Fruit fly (Drosophila melanogaster) whole organism, embryonic: Measurements from ENCODE around the gene CG14221.

ENCODE experiments used
- ATbp ChIP-seq: fragments of 200-800 bp; sonication (Bioruptor generic); optimal IDR thresholded peaks from 2 replicates; lab custom pipeline; 2017; ENCODE audit warnings: missing biosample characterization, mild to moderate bottlenecking, missing genetic modification characterization, missing genetic modification reagents
- Bteb2 ChIP-seq: fragments of 200-800 bp; sonication (Bioruptor generic); optimal IDR thresholded peaks from 2 replicates; lab custom pipeline; 2016; ENCODE audit warnings: missing biosample characterization, missing genetic modification characterization
- CG10209 ChIP-seq: fragments of 200-800 bp; sonication (Bioruptor generic); optimal IDR thresholded peaks from 3 replicates; lab custom pipeline; 2017; ENCODE audit warnings: missing biosample characterization, mild to moderate bottlenecking, missing genetic modification characterization, missing genetic modification reagents
- CG10366 ChIP-seq: fragments of 200-800 bp; sonication (Bioruptor generic); IDR thresholded peaks from 2 replicates; pipeline ENCODE4 v1.3.6; 2022; ENCODE audit warnings: missing biosample characterization, missing genetic modification characterization
- CG10431 ChIP-seq: fragments of 200-800 bp; sonication (Bioruptor generic); optimal IDR thresholded peaks from 3 replicates; lab custom pipeline; 2018; ENCODE audit warnings: missing biosample characterization, mild to moderate bottlenecking, missing genetic modification characterization
- CG12391 ChIP-seq: fragments of 200-800 bp; sonication (Bioruptor generic); optimal IDR thresholded peaks from 3 replicates; lab custom pipeline; 2018; ENCODE audit warnings: missing biosample characterization, mild to moderate bottlenecking, missing genetic modification characterization, moderate library complexity
- CG12659 ChIP-seq: fragments of 200-800 bp; sonication (Bioruptor generic); optimal IDR thresholded peaks from 3 replicates; lab custom pipeline; 2017; ENCODE audit warnings: mild to moderate bottlenecking, missing biosample characterization, missing genetic modification reagents, missing genetic modification characterization
- CG13287 ChIP-seq: fragments of 200-800 bp; sonication (Bioruptor generic); IDR thresholded peaks from 2 replicates; pipeline ENCODE4 v1.3.6; 2022; ENCODE audit warnings: missing biosample characterization, missing genetic modification characterization; ENCODE audit not compliant: partially characterized antibody
- CG14014 ChIP-seq: fragments of 200-800 bp; sonication (Bioruptor generic); IDR thresholded peaks from 2 replicates; pipeline ENCODE4 v1.3.6; 2022; ENCODE audit warnings: missing biosample characterization, missing genetic modification characterization
- CG16813 ChIP-seq: fragments of 200-800 bp; sonication (Bioruptor generic); IDR thresholded peaks from 3 replicates; pipeline ENCODE4 v1.3.6; 2022; ENCODE audit warnings: missing biosample characterization, missing genetic modification characterization; ENCODE audit not compliant: partially characterized antibody
- CG16863 ChIP-seq: fragments of 200-800 bp; sonication (Bioruptor generic); optimal IDR thresholded peaks from 3 replicates; lab custom pipeline; 2016; ENCODE audit warnings: missing biosample characterization, missing genetic modification characterization
- CG17568 ChIP-seq: fragments of 200-800 bp; sonication (Bioruptor generic); optimal IDR thresholded peaks from 2 replicates; lab custom pipeline; 2018; ENCODE audit warnings: missing biosample characterization, mild to moderate bottlenecking, missing genetic modification characterization, moderate library complexity
- CG30020 ChIP-seq: fragments of 200-800 bp; optimal IDR thresholded peaks from 2 replicates; lab custom pipeline; 2019; ENCODE audit warnings: missing biosample characterization, mild to moderate bottlenecking, missing genetic modification characterization, moderate library complexity
- CG31441 ChIP-seq: fragments of 200-800 bp; sonication (Bioruptor generic); IDR thresholded peaks from 2 replicates; pipeline ENCODE4 v1.3.6; 2022; ENCODE audit warnings: missing biosample characterization, missing genetic modification characterization
- CG3726 ChIP-seq: fragments of 200-800 bp; sonication (Bioruptor generic); IDR thresholded peaks from 3 replicates; pipeline ENCODE4, ENCODE4 v1.3.6; 2022; ENCODE audit warnings: missing biosample characterization, missing genetic modification characterization
- CG4617 ChIP-seq: fragments of 200-800 bp; sonication (Bioruptor generic); optimal IDR thresholded peaks from 3 replicates; lab custom pipeline; 2016; ENCODE audit warnings: missing biosample characterization, missing genetic modification characterization, borderline replicate concordance
- CG4730 ChIP-seq: fragments of 200-800 bp; sonication (Bioruptor generic); IDR thresholded peaks from 2 replicates; pipeline ENCODE4 v1.3.6; 2022; ENCODE audit warnings: missing biosample characterization, missing genetic modification characterization
- CG6813 ChIP-seq: fragments of 200-800 bp; sonication (Bioruptor generic); optimal IDR thresholded peaks from 2 replicates; lab custom pipeline; 2017; ENCODE audit warnings: missing biosample characterization, missing genetic modification characterization, mild to moderate bottlenecking, moderate library complexity, missing genetic modification reagents
- CG8290 ChIP-seq, 3 experiments: fragments of 200-800 bp; sonication (Bioruptor generic); optimal IDR thresholded peaks; 2 replicates each; lab custom pipeline; 2016 to 2019; ENCODE audit warnings: missing biosample characterization in 3 of 3, missing genetic modification characterization in 3 of 3, mild to moderate bottlenecking in 2 of 3, moderate library complexity in 1 of 3
- CG9609 ChIP-seq: fragments of 200-800 bp; sonication (Bioruptor generic); optimal IDR thresholded peaks from 3 replicates; lab custom pipeline; 2016; ENCODE audit warnings: missing biosample characterization, missing genetic modification characterization
- CG9817 ChIP-seq: fragments of 200-800 bp; sonication (Bioruptor generic); optimal IDR thresholded peaks from 2 replicates; lab custom pipeline; 2018; ENCODE audit warnings: missing biosample characterization, mild to moderate bottlenecking, missing genetic modification characterization, moderate library complexity
- Dek ChIP-seq: fragments of 200-800 bp; sonication (Bioruptor generic); optimal IDR thresholded peaks from 3 replicates; lab custom pipeline; 2019; ENCODE audit warnings: missing biosample characterization, mild to moderate bottlenecking, missing genetic modification characterization, moderate library complexity
- H15 ChIP-seq: fragments of 200-800 bp; sonication (Bioruptor generic); IDR thresholded peaks from 3 replicates; pipeline ENCODE4 v1.3.6; 2022; ENCODE audit warnings: missing biosample characterization, missing genetic modification characterization
- Hsf ChIP-seq: fragments of 200-800 bp; sonication (Bioruptor generic); optimal IDR thresholded peaks from 3 replicates; lab custom pipeline; 2016; ENCODE audit warnings: missing biosample characterization, missing genetic modification characterization
- Jarid2 ChIP-seq: fragments of 200-800 bp; sonication (Bioruptor generic); optimal IDR thresholded peaks from 3 replicates; lab custom pipeline; 2017; ENCODE audit warnings: mild to moderate bottlenecking, missing biosample characterization, missing genetic modification reagents, missing genetic modification characterization
- Lpt ChIP-seq: fragments of >200 bp; optimal IDR thresholded peaks from 2 replicates; lab custom pipeline; 2018; ENCODE audit warnings: missing biosample characterization, missing genetic modification characterization
- NFAT ChIP-seq: fragments of 200-800 bp; sonication (Bioruptor generic); IDR thresholded peaks from 2 replicates; pipeline ENCODE4 v1.3.6; 2022; ENCODE audit warnings: missing biosample characterization, missing genetic modification characterization
- Stat92E ChIP-seq, 3 experiments: fragments of >200 bp in 2 of 3; fragments of 200-800 bp in 1 of 3; sonication (Bioruptor generic) in 1 of 3; optimal IDR thresholded peaks; 2 replicates each; lab custom pipeline; 2017 to 2019; ENCODE audit warnings: missing biosample characterization in 3 of 3, missing genetic modification characterization in 3 of 3, mild to moderate bottlenecking in 1 of 3, moderate library complexity in 1 of 3
- YL-1 ChIP-seq: fragments of 200-800 bp; sonication (Bioruptor generic); optimal IDR thresholded peaks from 3 replicates; lab custom pipeline; 2017; ENCODE audit warnings: missing biosample characterization, mild to moderate bottlenecking, missing genetic modification characterization
- abd-A ChIP-seq: fragments of 200-800 bp; sonication (Bioruptor generic); optimal IDR thresholded peaks from 3 replicates; lab custom pipeline; 2019; ENCODE audit warnings: missing biosample characterization, mild to moderate bottlenecking, missing genetic modification characterization, moderate library complexity
- aop ChIP-seq: fragments of 200-800 bp; sonication (Bioruptor generic); IDR thresholded peaks from 2 replicates; pipeline ENCODE4 v1.3.6; 2022; ENCODE audit warnings: missing biosample characterization, missing genetic modification characterization
- caup ChIP-seq: fragments of 200-800 bp; sonication (Bioruptor generic); optimal IDR thresholded peaks from 3 replicates; lab custom pipeline; 2017; ENCODE audit warnings: missing biosample characterization, mild to moderate bottlenecking, missing genetic modification characterization, moderate library complexity; ENCODE audit not compliant: severe bottlenecking
- chif ChIP-seq, 2 experiments: fragments of 200-800 bp; sonication (Bioruptor generic); optimal IDR thresholded peaks; 3 replicates each; lab custom pipeline; 2016; ENCODE audit warnings: missing biosample characterization in 2 of 2, missing genetic modification characterization in 2 of 2
- chm ChIP-seq: fragments of 200-800 bp; sonication (Bioruptor generic); IDR thresholded peaks from 2 replicates; pipeline ENCODE4 v1.3.6; 2022; ENCODE audit warnings: missing biosample characterization, missing genetic modification characterization
- danr ChIP-seq: fragments of 200-800 bp; sonication (Bioruptor generic); IDR thresholded peaks from 2 replicates; pipeline ENCODE4 v1.3.6; 2022; ENCODE audit warnings: missing biosample characterization, missing genetic modification characterization
- fd64A ChIP-seq: fragments of 200-800 bp; sonication (Bioruptor generic); optimal IDR thresholded peaks from 3 replicates; lab custom pipeline; 2018; ENCODE audit warnings: missing biosample characterization, mild to moderate bottlenecking, missing genetic modification characterization
- gfzf ChIP-seq: fragments of 200-800 bp; sonication (Bioruptor generic); optimal IDR thresholded peaks from 2 replicates; lab custom pipeline; 2016; ENCODE audit warnings: missing biosample characterization, mild to moderate bottlenecking, missing genetic modification characterization, moderate library complexity
- gsb ChIP-seq: fragments of 200-800 bp; sonication (Bioruptor generic); IDR thresholded peaks from 2 replicates; pipeline ENCODE4 v1.3.6; 2022; ENCODE audit warnings: missing biosample characterization, missing genetic modification characterization
- gsb-n ChIP-seq: fragments of 200-800 bp; sonication (Bioruptor generic); optimal IDR thresholded peaks from 3 replicates; lab custom pipeline; 2018; ENCODE audit warnings: missing biosample characterization, mild to moderate bottlenecking, missing genetic modification characterization
- hth ChIP-seq: fragments of >200 bp; optimal IDR thresholded peaks from 2 replicates; lab custom pipeline; 2017; ENCODE audit warnings: inconsistent platforms
- jing ChIP-seq: fragments of 200-800 bp; sonication (Bioruptor generic); optimal IDR thresholded peaks from 2 replicates; lab custom pipeline; 2018; ENCODE audit warnings: missing biosample characterization, mild to moderate bottlenecking, missing genetic modification characterization
- kay ChIP-seq: fragments of 200-800 bp; sonication (Bioruptor generic); optimal IDR thresholded peaks from 2 replicates; lab custom pipeline; 2016; ENCODE audit warnings: missing biosample characterization, missing genetic modification characterization
- knrl ChIP-seq: fragments of 200-800 bp; sonication (Bioruptor generic); IDR thresholded peaks from 3 replicates; pipeline ENCODE4 v1.3.6; 2022; ENCODE audit warnings: missing biosample characterization, missing genetic modification characterization; ENCODE audit not compliant: partially characterized antibody
- maf-S ChIP-seq: fragments of 200-800 bp; sonication (Bioruptor generic); optimal IDR thresholded peaks from 2 replicates; lab custom pipeline; 2016; ENCODE audit warnings: missing biosample characterization, missing genetic modification characterization
- mld ChIP-seq: fragments of 200-800 bp; sonication (Bioruptor generic); IDR thresholded peaks from 3 replicates; pipeline ENCODE4 v1.3.6; 2022; ENCODE audit warnings: missing biosample characterization, missing genetic modification characterization; ENCODE audit not compliant: partially characterized antibody
- pzg ChIP-seq: fragments of 200-800 bp; sonication (Bioruptor generic); optimal IDR thresholded peaks from 3 replicates; lab custom pipeline; 2018; ENCODE audit warnings: missing biosample characterization, mild to moderate bottlenecking, missing genetic modification characterization, moderate library complexity
- row ChIP-seq: fragments of 200-800 bp; sonication (Bioruptor generic); IDR thresholded peaks from 3 replicates; pipeline ENCODE4 v1.3.6; 2022; ENCODE audit warnings: missing biosample characterization, missing genetic modification characterization
- stc ChIP-seq: fragments of 200-800 bp; sonication (Bioruptor generic); IDR thresholded peaks from 2 replicates; pipeline ENCODE4 v1.3.6; 2022; ENCODE audit warnings: missing biosample characterization, missing genetic modification characterization
- tio ChIP-seq: fragments of 200-800 bp; sonication (Bioruptor generic); optimal IDR thresholded peaks from 2 replicates; lab custom pipeline; 2017; ENCODE audit warnings: missing biosample characterization, missing genetic modification characterization, inconsistent platforms

CG14221 gene

dm6 chrX:19579648-19580301 lies 41.3 kb downstream of the CG14221 start, which contains the start of gene Tao (continued):
- TF ChIP-seq CG16813 (GFP tag; lab: Robert Waterston, UW), result peak; percentile 89
- TF ChIP-seq jing (GFP tag; lab: Kevin White, UChicago), result no peak
- TF ChIP-seq mld (GFP tag; lab: Robert Waterston, UW), result peak; percentile 54; the same call in 1 of the 3 replicates
- TF ChIP-seq H15, result no peak
- no peak for TF ChIP-seq Jarid2 (GFP tag; lab: Kevin White, UChicago)
- TF ChIP-seq knrl (GFP tag; lab: Robert Waterston, UW), result peak; percentile 90
- no peak for TF ChIP-seq Dek (tag; lab: Kevin White, UChicago)
- TF ChIP-seq CG14014 (GFP tag; lab: Robert Waterston, UW), result no peak
- peak; percentile 84 for TF ChIP-seq gsb-n (tag; lab: Kevin White, UChicago)
- TF ChIP-seq gfzf, result peak; percentile 78
- TF ChIP-seq pzg (GFP tag; lab: Kevin White, UChicago), result peak; percentile 41
- TF ChIP-seq hth (lab: Kevin White, UChicago), result no peak
- no peak for TF ChIP-seq CG10366 (GFP tag; lab: Robert Waterston, UW)
- TF ChIP-seq CG4617 (GFP tag; lab: Kevin White, UChicago), result peak; percentile 40
- no peak for TF ChIP-seq aop (GFP tag; lab: Robert Waterston, UW)
- no peak for TF ChIP-seq kay
- TF ChIP-seq tio, result no peak
- TF ChIP-seq CG3726 (GFP tag; lab: Robert Waterston, UW), result no peak
- TF ChIP-seq CG10431 (GFP tag; lab: Kevin White, UChicago), result no peak
- TF ChIP-seq Bteb2, result no peak
- TF ChIP-seq fd64A (GFP tag; lab: Kevin White, UChicago), result no peak
- TF ChIP-seq CG8290 (GFP tag; optimal IDR thresholded peaks at IDR 0.05; lab: Kevin White, UChicago), result no peak
- TF ChIP-seq CG8290 (tag; optimal IDR thresholded peaks at IDR 0.05; lab: Kevin White, UChicago), result no peak
- TF ChIP-seq CG17568 (GFP tag; lab: Kevin White, UChicago), result no peak
- TF ChIP-seq Stat92E (GFP tag; optimal IDR thresholded peaks at IDR 0.05; lab: Kevin White, UChicago), result no peak
- no peak for TF ChIP-seq CG10209 (GFP tag; lab: Kevin White, UChicago)
- peak; percentile 41; the same call in 2 of the 3 replicates for TF ChIP-seq row
- TF ChIP-seq CG6813, result no peak
- no peak for TF ChIP-seq Hsf (GFP tag; lab: Kevin White, UChicago)
- TF ChIP-seq CG13287 (GFP tag; lab: Robert Waterston, UW), result peak; percentile 83
- TF ChIP-seq CG12391 (tag; lab: Kevin White, UChicago), result peak; percentile 41
- TF ChIP-seq CG9817 (tag; lab: Kevin White, UChicago), result no peak
- no peak for TF ChIP-seq chif (GFP tag; optimal IDR thresholded peaks at IDR 0.05; lab: Kevin White, UChicago)
- no peak for TF ChIP-seq CG30020 (tag; lab: Kevin White, UChicago)
- TF ChIP-seq CG16863, result no peak
- peak; percentile 12 for TF ChIP-seq CG12659 (GFP tag; lab: Kevin White, UChicago)
- no peak for TF ChIP-seq maf-S (GFP tag; lab: Kevin White, UChicago)
- no peak for TF ChIP-seq abd-A (tag; lab: Kevin White, UChicago)
- no peak for TF ChIP-seq Lpt (GFP tag; lab: Kevin White, UChicago)
- TF ChIP-seq chm (GFP tag; lab: Robert Waterston, UW), result no peak
- no peak for TF ChIP-seq stc (GFP tag; lab: Robert Waterston, UW)
- no peak; the same call in 1 of the 2 replicates for TF ChIP-seq CG31441 (GFP tag; lab: Robert Waterston, UW)
- TF ChIP-seq danr (GFP tag; lab: Robert Waterston, UW), result no peak
- no peak for TF ChIP-seq ATbp (GFP tag; lab: Kevin White, UChicago)
- no peak for TF ChIP-seq NFAT
- TF ChIP-seq CG9609 (GFP tag; lab: Kevin White, UChicago), result no peak
- TF ChIP-seq caup (GFP tag; lab: Kevin White, UChicago), result no peak
- TF ChIP-seq gsb (GFP tag; lab: Robert Waterston, UW), result no peak
- no peak for TF ChIP-seq CG4730 (GFP tag; lab: Robert Waterston, UW)
- no peak for TF ChIP-seq YL-1 (GFP tag; lab: Kevin White, UChicago)
